Worm (Caenorhabditis elegans): ENCODE results near the gene F02D8.1.

The F02D8.1 gene

DNA sequence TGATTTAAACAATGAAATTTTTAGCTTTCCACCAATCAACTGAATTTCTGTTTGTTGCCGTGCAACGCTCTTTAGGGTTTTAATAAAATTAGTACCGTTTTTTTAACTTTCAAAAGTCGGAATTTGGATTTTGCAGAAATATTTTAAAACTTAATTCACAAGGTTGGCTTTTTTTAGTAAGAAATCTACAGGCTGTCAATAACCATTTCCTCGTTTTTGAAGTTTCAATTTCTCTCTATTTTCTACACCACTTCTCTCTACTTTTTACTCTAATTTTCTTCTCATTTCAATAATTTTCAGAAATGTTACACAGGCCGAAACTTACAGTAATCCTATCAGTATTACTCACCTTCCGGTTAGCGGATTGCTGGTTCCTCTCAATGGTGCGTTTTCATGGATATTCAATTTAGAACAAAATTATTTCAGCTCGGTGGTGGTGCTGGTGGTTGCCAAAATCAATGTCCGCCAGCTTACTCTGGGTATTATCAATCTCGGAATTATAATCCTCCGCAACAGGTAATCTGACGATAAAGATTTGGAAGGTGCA lies at the start of gene F02D8.1, which contains the start of gene grd-12:
Gene F02D8.1, minus strand, starts transcription at position 497 of the 547 bp plus-strand sequence.
Gene grd-12, plus strand, starts transcription at position 301 of the 547 bp plus-strand sequence.
- no peak for TF ChIP-seq scrt-1 (GFP tag; IDR thresholded peaks at IDR 0.05)

DNA sequence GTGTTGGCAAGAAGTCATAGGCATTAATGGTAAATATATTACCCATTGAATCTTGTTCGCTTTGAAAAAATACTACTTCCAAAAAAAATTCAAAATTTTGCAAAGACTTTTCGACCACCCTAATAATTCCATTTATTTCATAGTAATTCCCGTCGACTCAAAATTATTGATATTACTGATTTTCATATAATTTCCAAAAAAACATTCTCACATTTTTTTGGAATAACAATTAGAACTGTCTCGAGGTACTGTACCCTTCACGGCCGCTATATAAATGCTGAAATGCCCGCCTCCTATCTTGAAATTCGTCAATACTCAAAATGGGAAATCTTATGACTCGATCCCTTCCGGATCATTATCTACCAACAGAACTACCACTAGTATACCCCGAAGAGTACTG lies 45.0 kb upstream of the F02D8.1 start, which contains the start of gene F14H8.4:
Gene F14H8.4, plus strand, starts transcription at position 301 of the 400 bp plus-strand sequence.
- TF ChIP-seq scrt-1 (GFP tag; IDR thresholded peaks at IDR 0.05) (no peak), ceh-13 (GFP tag; optimal IDR thresholded peaks at IDR 0.05) (no peak), hmbx-1 (tag; optimal IDR thresholded peaks at IDR 0.05) (no peak), ama-1 (optimal IDR thresholded peaks at IDR 0.05) (no peak), tra-4 (tag; optimal IDR thresholded peaks at IDR 0.05) (no peak), F13C5.2 (tag; optimal IDR thresholded peaks at IDR 0.05) (no peak), tbx-37 (GFP tag; conservative IDR thresholded peaks at IDR 0.05) (no peak), B0310.2 (tag; optimal IDR thresholded peaks at IDR 0.05) (no peak), sea-1 (GFP tag; conservative IDR thresholded peaks at IDR 0.05) (no peak), flt-1 (GFP tag; IDR thresholded peaks at IDR 0.05) (no peak)

DNA sequence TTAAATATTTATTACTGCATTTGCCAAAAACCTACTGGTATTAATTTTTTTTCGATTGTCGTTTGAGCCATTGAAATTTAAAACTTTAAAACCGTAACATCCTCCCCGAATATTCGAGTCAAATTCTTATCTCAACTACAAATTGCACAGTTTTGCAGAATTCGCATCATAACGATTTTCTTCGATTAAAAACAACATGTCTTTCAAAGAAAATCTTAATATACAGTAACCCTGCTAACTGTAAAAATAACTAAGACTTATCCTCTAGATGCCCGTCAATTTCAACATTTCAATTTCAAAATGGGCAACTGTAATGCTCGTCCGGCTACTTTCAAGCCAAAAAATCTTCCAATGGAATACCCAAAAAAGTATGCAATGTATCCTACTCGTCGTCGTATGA lies 42.2 kb upstream of the F02D8.1 start, which contains the start of gene F14H8.5:
Gene F14H8.5, plus strand, starts transcription at position 301 of the 400 bp plus-strand sequence.
- TF ChIP-seq tbx-11 (GFP tag; IDR thresholded peaks at IDR 0.05) (no peak), ets-7 (tag; optimal IDR thresholded peaks at IDR 0.05) (no peak), ceh-36 (tag; optimal IDR thresholded peaks at IDR 0.05) (no peak), hnd-1 (tag; optimal IDR thresholded peaks at IDR 0.05) (no peak), ama-1 (optimal IDR thresholded peaks at IDR 0.05) (no peak), hmbx-1 (tag; optimal IDR thresholded peaks at IDR 0.05) (no peak), flt-1 (GFP tag; IDR thresholded peaks at IDR 0.05) (no peak), pes-1 (GFP tag; IDR thresholded peaks at IDR 0.05) (no peak), scrt-1 (GFP tag; IDR thresholded peaks at IDR 0.05) (no peak), tra-4 (tag; optimal IDR thresholded peaks at IDR 0.05) (no peak), hmg-4 (GFP tag; optimal IDR thresholded peaks at IDR 0.05) (no peak), sea-1 (GFP tag; conservative IDR thresholded peaks at IDR 0.05) (no peak), tbx-37 (GFP tag; conservative IDR thresholded peaks at IDR 0.05) (no peak), F13C5.2 (tag; optimal IDR thresholded peaks at IDR 0.05) (no peak), aly-1 (tag; optimal IDR thresholded peaks at IDR 0.05) (no peak), ceh-13 (GFP tag; optimal IDR thresholded peaks at IDR 0.05) (no peak), B0310.2 (tag; optimal IDR thresholded peaks at IDR 0.05) (no peak)

DNA sequence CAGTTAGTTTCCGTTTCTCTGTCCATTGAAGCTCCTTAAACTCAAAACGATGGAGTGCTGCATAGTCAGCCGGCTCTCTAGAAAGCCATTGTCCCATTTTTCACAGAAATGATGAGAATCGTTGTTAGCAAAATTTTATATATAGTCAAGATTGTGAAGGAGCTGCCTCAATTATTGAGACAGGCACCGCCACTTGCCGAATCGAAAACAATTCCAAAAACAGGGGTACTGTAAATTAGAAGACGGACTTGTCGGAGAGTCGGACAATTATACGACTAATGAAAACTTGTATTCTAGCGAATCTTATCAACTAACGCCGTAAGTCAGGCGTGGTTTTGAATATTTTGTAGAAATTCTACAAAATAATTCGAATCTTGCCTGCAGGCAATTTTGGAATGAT lies 41.7 kb upstream of the F02D8.1 start, which contains the start of gene F14H8.2:
Gene F14H8.2, minus strand, starts transcription at position 101 of the 400 bp plus-strand sequence.
- TF ChIP-seq pes-1 (GFP tag; IDR thresholded peaks at IDR 0.05) (no peak), flt-1 (GFP tag; IDR thresholded peaks at IDR 0.05) (no peak), hnd-1 (tag; optimal IDR thresholded peaks at IDR 0.05) (no peak), scrt-1 (GFP tag; IDR thresholded peaks at IDR 0.05) (no peak), ceh-13 (GFP tag; optimal IDR thresholded peaks at IDR 0.05) (no peak), aly-1 (tag; optimal IDR thresholded peaks at IDR 0.05) (no peak), B0310.2 (tag; optimal IDR thresholded peaks at IDR 0.05) (no peak), ets-7 (tag; optimal IDR thresholded peaks at IDR 0.05) (no peak), tbx-37 (GFP tag; conservative IDR thresholded peaks at IDR 0.05) (no peak), F13C5.2 (tag; optimal IDR thresholded peaks at IDR 0.05) (no peak), hmbx-1 (tag; optimal IDR thresholded peaks at IDR 0.05) (no peak), ceh-36 (tag; optimal IDR thresholded peaks at IDR 0.05) (no peak), hmg-4 (GFP tag; optimal IDR thresholded peaks at IDR 0.05) (no peak), tra-4 (tag; optimal IDR thresholded peaks at IDR 0.05) (no peak), sea-1 (GFP tag; conservative IDR thresholded peaks at IDR 0.05) (no peak), tbx-11 (GFP tag; IDR thresholded peaks at IDR 0.05) (no peak), ama-1 (optimal IDR thresholded peaks at IDR 0.05) (no peak)

DNA sequence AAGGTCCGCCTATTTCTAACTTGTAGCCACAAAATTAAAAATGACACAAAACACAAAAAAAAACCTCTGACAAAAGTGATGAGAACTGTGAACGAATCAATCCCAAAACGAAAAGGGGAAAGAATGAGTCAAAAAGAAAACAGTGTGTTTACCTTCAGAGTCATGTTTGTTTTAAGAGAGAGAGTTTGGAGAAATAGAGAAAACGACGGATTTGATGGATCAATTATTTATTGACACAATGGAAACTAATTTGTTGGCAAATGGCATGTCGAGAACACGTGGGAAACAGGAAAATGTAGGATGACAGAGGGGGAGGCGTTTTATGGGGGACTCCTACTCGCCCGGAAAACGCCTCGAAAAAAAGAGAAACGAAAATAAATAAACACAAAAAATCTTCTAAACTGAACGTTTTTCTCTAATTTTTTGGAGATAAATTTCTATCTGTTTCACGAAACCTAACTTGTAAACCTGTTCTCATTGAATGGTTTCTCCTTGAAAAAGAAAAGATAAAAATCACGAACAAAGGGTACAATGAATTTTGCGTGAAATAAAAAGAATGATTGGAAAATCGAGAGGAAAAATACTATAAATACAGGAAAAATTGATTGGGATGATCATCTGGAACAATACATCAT lies 38.4 kb upstream of the F02D8.1 start:
- TF ChIP-seq B0310.2 (tag; optimal IDR thresholded peaks at IDR 0.05), result no peak
- no peak for TF ChIP-seq hmg-4 (GFP tag; optimal IDR thresholded peaks at IDR 0.05)
- no peak for TF ChIP-seq ceh-13 (GFP tag; optimal IDR thresholded peaks at IDR 0.05)
- TF ChIP-seq scrt-1 (GFP tag; IDR thresholded peaks at IDR 0.05), result no peak

DNA sequence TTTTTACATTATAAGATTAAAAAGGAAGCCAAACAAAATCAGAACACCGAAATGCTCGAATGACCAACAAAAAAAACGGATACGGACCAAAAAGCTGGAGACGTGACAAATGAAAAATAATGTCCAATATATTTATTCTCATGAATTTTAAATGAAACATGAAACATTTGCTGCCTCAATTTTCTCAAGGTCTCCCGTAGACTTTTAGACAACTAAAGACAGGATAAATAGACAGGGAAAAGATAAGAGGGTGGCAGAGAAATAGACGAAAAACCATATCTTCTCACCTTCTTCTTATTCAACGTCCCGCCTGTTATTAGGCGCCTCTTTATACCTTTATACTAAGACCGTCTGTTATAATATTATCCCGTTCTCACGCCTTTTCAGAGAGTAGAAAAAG lies 37.3 kb upstream of the F02D8.1 start:
- TF ChIP-seq F13C5.2 (tag; optimal IDR thresholded peaks at IDR 0.05) (no peak), B0310.2 (tag; optimal IDR thresholded peaks at IDR 0.05) (no peak), tra-4 (tag; optimal IDR thresholded peaks at IDR 0.05) (no peak)

DNA sequence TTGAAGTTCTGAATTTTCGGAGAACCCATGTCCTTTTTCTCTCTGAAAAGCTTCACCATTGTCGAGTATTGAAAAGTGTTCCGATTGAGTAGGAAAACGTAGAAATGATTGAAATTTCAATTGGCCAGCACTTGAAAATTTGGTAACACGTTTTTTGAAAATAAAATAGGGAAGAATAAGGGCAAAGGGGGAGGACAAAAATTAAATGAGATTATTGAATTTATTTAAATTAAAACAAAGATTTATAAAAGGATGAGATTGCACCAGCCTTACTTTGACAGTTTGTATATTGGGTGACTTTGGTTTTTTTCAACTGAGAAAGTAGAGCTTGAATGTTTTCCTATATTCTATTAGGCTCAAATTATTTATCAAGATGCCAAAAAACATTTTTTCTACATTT lies 35.7 kb upstream of the F02D8.1 start, which contains the start of gene obr-2:
Gene obr-2, minus strand, starts transcription at position 101 of the 400 bp plus-strand sequence.
- TF ChIP-seq ceh-13 (GFP tag; optimal IDR thresholded peaks at IDR 0.05), result no peak
- no peak for TF ChIP-seq ama-1 (optimal IDR thresholded peaks at IDR 0.05)
- TF ChIP-seq hmbx-1 (tag; optimal IDR thresholded peaks at IDR 0.05), result no peak
- TF ChIP-seq tbx-11 (GFP tag; IDR thresholded peaks at IDR 0.05), result no peak
- TF ChIP-seq hmg-4 (GFP tag; optimal IDR thresholded peaks at IDR 0.05), result no peak
- TF ChIP-seq hnd-1 (tag; optimal IDR thresholded peaks at IDR 0.05), result no peak
- TF ChIP-seq ets-7 (tag; optimal IDR thresholded peaks at IDR 0.05), result no peak
- TF ChIP-seq pes-1 (GFP tag; IDR thresholded peaks at IDR 0.05), result no peak
- no peak for TF ChIP-seq scrt-1 (GFP tag; IDR thresholded peaks at IDR 0.05)
- TF ChIP-seq aly-1 (tag; optimal IDR thresholded peaks at IDR 0.05), result no peak
- TF ChIP-seq ceh-36 (tag; optimal IDR thresholded peaks at IDR 0.05), result no peak
- no peak for TF ChIP-seq F13C5.2 (tag; optimal IDR thresholded peaks at IDR 0.05)
- TF ChIP-seq B0310.2 (tag; optimal IDR thresholded peaks at IDR 0.05), result no peak
- TF ChIP-seq flt-1 (GFP tag; IDR thresholded peaks at IDR 0.05), result no peak
- no peak for TF ChIP-seq tra-4 (tag; optimal IDR thresholded peaks at IDR 0.05)
- no peak for TF ChIP-seq sea-1 (GFP tag; conservative IDR thresholded peaks at IDR 0.05)
